Worm (Caenorhabditis elegans) whole organism, midembryonic: ENCODE measurements around the gene C25F9.14.

ENCODE experiments used
- T22C8.4 ChIP-seq: fragments of 200-800 bp; sonication (Bioruptor generic); IDR thresholded peaks from 2 replicates; pipeline ENCODE4 v1.3.6; 2022; ENCODE audit warnings: missing genetic modification characterization, missing compliant biosample characterization
- cog-1 ChIP-seq: sonication (generic microtip); optimal IDR thresholded peaks from 2 replicates; lab custom pipeline; 2016; ENCODE audit warnings: missing genetic modification characterization, missing compliant biosample characterization
- flt-1 ChIP-seq: fragments of 200-800 bp; sonication (Bioruptor generic); IDR thresholded peaks from 2 replicates; pipeline ENCODE4 v1.3.6; 2022; ENCODE audit warnings: missing genetic modification characterization, missing compliant biosample characterization
- klf-2 ChIP-seq: fragments of 200-800 bp; sonication (Bioruptor generic); conservative IDR thresholded peaks from 2 replicates; pipeline ENCODE4 v1.3.6; 2022; ENCODE audit warnings: missing genetic modification reagents, missing genetic modification characterization, missing compliant biosample characterization
- med-1 ChIP-seq: sonication (generic microtip); optimal IDR thresholded peaks from 2 replicates; lab custom pipeline; 2017; ENCODE audit warnings: missing genetic modification characterization, mild to moderate bottlenecking, missing compliant biosample characterization, antibody characterized with exemption, missing genetic modification reagents; ENCODE audit not compliant: insufficient read depth
- ref-1 ChIP-seq: fragments of 200-800 bp; sonication (Bioruptor generic); conservative IDR thresholded peaks from 2 replicates; pipeline ENCODE4 v1.3.6; 2022; ENCODE audit warnings: missing genetic modification reagents, missing genetic modification characterization, missing compliant biosample characterization
- tab-1 ChIP-seq: fragments of 200-800 bp; sonication (Bioruptor generic); IDR thresholded peaks from 2 replicates; pipeline ENCODE4 v1.3.6; 2022; ENCODE audit warnings: missing genetic modification characterization, missing compliant biosample characterization
- ztf-23 ChIP-seq: fragments of 200-800 bp; sonication (Bioruptor generic); IDR thresholded peaks from 2 replicates; pipeline ENCODE4 v1.3.6; 2022; ENCODE audit warnings: missing genetic modification reagents, missing genetic modification characterization, missing compliant biosample characterization
- ztf-29 ChIP-seq: fragments of 200-800 bp; sonication (Bioruptor generic); IDR thresholded peaks from 2 replicates; pipeline ENCODE4 v1.3.6; 2022; ENCODE audit warnings: missing genetic modification reagents, missing genetic modification characterization, missing compliant biosample characterization

Gene C25F9.14

DNA sequence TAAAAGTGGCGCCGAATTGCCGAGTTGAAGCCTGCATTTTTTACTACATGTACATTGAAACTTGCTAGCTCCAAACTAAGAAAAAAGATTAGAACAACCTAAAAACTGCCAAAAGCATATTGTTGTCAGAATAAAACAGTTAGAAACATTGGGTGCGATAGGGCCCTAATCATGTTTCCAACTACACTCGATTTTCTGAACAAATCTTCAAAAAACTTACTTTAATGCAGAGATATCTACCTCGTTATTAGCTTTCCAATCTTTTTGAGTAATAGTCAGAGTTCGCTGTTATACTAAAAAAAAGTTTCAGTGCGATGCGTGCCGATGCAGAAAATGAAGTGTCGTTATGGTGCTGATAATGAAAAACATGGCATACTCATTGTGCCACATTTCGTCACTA, 19.4 kb downstream of the C25F9.14 start, which contains the start of the genes Y43F8B.13 and Y43F8B.14:
Gene Y43F8B.13 (plus strand): TSS at position 301 of the 400 bp plus-strand sequence.
Gene Y43F8B.14 (minus strand): TSS at position 322 of the 400 bp plus-strand sequence.
- TF ChIP-seq flt-1 (GFP tag; lab: Robert Waterston, UW), result no peak
- TF ChIP-seq ref-1, result no peak
- TF ChIP-seq T22C8.4 (GFP tag; lab: Robert Waterston, UW), result no peak
- no peak for TF ChIP-seq ztf-29 (GFP tag; lab: Robert Waterston, UW)
- TF ChIP-seq tab-1 (GFP tag; lab: Robert Waterston, UW), result no peak
- TF ChIP-seq klf-2, result no peak
- no peak for TF ChIP-seq cog-1 (tag; lab: Kevin White, UChicago)
- no peak for TF ChIP-seq ztf-23 (GFP tag; lab: Robert Waterston, UW)
- TF ChIP-seq med-1 (GFP tag; lab: Kevin White, UChicago), result no peak

ce11 chrV:19457120-19457519, 20.8 kb downstream of the C25F9.14 start, which contains the start of gene Y43F8B.24:
Gene Y43F8B.24, plus strand, starts transcription at chrV:19457420.
- TF ChIP-seq ztf-29 (GFP tag; lab: Robert Waterston, UW) (no peak), cog-1 (tag; lab: Kevin White, UChicago) (no peak), ref-1 (no peak), klf-2 (no peak), med-1 (GFP tag; lab: Kevin White, UChicago) (no peak), flt-1 (GFP tag; lab: Robert Waterston, UW) (no peak), ztf-23 (GFP tag; lab: Robert Waterston, UW) (no peak), tab-1 (GFP tag; lab: Robert Waterston, UW) (no peak), T22C8.4 (GFP tag; lab: Robert Waterston, UW) (no peak)

ce11 chrV:19462020-19462419, 25.7 kb downstream of the C25F9.14 start, which contains the start of gene Y43F8B.15:
Gene Y43F8B.15, minus strand, starts transcription at chrV:19462120.
- no peak for TF ChIP-seq tab-1 (GFP tag; lab: Robert Waterston, UW)
- TF ChIP-seq cog-1 (tag; lab: Kevin White, UChicago), result no peak
- no peak for TF ChIP-seq ref-1
- TF ChIP-seq ztf-29 (GFP tag; lab: Robert Waterston, UW), result no peak
- no peak for TF ChIP-seq flt-1 (GFP tag; lab: Robert Waterston, UW)
- no peak for TF ChIP-seq T22C8.4 (GFP tag; lab: Robert Waterston, UW)
- no peak for TF ChIP-seq klf-2
- no peak for TF ChIP-seq med-1 (GFP tag; lab: Kevin White, UChicago)
- TF ChIP-seq ztf-23 (GFP tag; lab: Robert Waterston, UW), result no peak

DNA sequence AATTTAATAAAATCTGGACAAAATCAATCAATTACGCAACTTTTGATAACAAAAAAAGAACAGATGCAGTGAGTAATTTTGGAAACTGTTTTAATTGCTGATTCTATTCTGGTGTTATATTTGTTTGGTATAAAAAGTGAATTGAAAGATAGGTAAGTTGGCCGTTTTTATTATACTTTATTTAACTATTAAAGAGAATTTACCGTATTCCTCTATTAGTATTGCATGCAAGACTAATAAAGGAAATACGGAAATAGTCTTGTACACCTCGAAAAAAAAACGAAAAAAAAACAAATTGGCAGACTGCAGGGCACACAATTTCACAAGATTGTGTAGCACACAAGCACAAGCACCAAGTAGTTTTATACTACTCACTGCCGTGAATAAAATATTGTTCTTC, 26.3 kb downstream of the C25F9.14 start, which contains the start of gene Y43F8B.25:
Gene Y43F8B.25 (plus strand): TSS at position 301 of the 400 bp plus-strand sequence.
- TF ChIP-seq tab-1 (GFP tag; lab: Robert Waterston, UW) (no peak), T22C8.4 (GFP tag; lab: Robert Waterston, UW) (no peak), ztf-23 (GFP tag; lab: Robert Waterston, UW) (no peak), klf-2 (no peak), ztf-29 (GFP tag; lab: Robert Waterston, UW) (no peak)

- no peak for TF ChIP-seq med-1 (GFP tag; lab: Kevin White, UChicago)
- TF ChIP-seq ztf-29 (GFP tag; lab: Robert Waterston, UW), result no peak
- no peak for TF ChIP-seq ztf-23 (GFP tag; lab: Robert Waterston, UW)
- no peak for TF ChIP-seq tab-1 (GFP tag; lab: Robert Waterston, UW)
- TF ChIP-seq ref-1, result no peak
Measured at ce11 chrV:19467574-19467973, 31.3 kb downstream of the C25F9.14 start, which contains the start of gene Y43F8B.23. Gene Y43F8B.23, minus strand, starts transcription at chrV:19467648.

ce11 chrV:19468083-19468482, 31.8 kb downstream of the C25F9.14 start, which contains the start of gene Y43F8B.12:
Gene Y43F8B.12, plus strand, starts transcription at chrV:19468383.
- TF ChIP-seq cog-1 (tag; lab: Kevin White, UChicago) (no peak), flt-1 (GFP tag; lab: Robert Waterston, UW) (no peak), ref-1 (no peak), ztf-23 (GFP tag; lab: Robert Waterston, UW) (no peak), klf-2 (no peak), T22C8.4 (GFP tag; lab: Robert Waterston, UW) (no peak), ztf-29 (GFP tag; lab: Robert Waterston, UW) (no peak), med-1 (GFP tag; lab: Kevin White, UChicago) (no peak), tab-1 (GFP tag; lab: Robert Waterston, UW) (no peak)

DNA sequence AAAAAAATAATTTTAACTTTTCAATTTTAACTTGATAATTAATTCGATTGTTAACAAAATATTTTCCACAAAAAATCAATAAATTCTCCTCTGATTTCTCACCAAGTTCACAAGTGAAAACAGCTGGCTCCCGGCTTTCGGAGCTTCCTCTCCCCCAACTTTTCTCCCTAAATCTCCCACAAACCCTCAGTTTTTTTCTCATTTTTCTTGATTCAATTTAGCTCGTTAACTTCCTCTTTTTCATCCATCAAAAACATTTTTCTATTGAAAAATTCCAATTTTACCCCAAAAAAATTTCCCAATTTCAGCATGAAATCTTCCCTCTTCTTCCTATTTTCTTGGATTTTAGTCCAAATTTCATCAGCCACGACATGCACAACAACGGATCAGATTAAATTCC, 34.1 kb downstream of the C25F9.14 start, which contains the start of gene Y43F8B.11:
Gene Y43F8B.11 (plus strand): TSS at position 301 of the 400 bp plus-strand sequence.
- TF ChIP-seq ztf-23 (GFP tag; lab: Robert Waterston, UW), result no peak
- TF ChIP-seq ztf-29 (GFP tag; lab: Robert Waterston, UW), result no peak

DNA sequence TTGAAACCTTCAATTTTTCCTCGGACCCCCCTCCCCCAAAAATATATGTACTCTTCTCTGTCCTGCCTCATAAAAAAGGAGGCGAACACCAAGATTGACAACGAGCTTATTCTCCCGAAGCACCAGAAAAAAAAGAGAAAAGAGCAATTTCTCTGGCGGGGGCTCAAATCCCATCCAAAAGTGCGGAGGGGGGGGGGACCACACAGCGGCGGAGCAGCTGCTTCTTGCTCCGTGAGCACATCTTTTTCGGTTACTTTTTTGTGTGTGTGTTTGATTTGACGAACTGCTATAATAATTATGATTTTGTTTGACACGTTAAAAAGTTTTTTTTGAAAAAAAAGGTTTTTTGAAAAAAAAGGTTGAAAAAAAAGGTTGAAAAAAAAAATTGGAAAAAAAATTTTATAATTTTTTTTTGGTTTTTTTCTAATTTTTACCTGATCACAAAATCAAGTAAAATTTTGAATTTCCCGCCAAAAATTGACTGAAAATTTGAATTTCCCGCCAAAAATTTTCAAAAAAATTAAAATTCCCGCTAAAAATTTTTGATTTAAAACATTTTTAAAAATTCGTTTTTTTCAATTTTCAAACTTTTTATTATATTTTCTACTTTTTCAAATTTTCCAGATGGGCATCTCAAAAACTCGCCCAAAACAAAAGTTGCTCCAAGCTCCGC, 37.7 kb downstream of the C25F9.14 start, which contains the start of gene Y43F8B.10:
Gene Y43F8B.10 (plus strand): TSS at position 623 of the 673 bp plus-strand sequence.
- TF ChIP-seq klf-2, result no peak
- TF ChIP-seq tab-1 (GFP tag; lab: Robert Waterston, UW), result no peak
- TF ChIP-seq T22C8.4 (GFP tag; lab: Robert Waterston, UW), result no peak
- TF ChIP-seq ref-1, result no peak
- no peak for TF ChIP-seq flt-1 (GFP tag; lab: Robert Waterston, UW)
- no peak for TF ChIP-seq med-1 (GFP tag; lab: Kevin White, UChicago)
- TF ChIP-seq ztf-23 (GFP tag; lab: Robert Waterston, UW), result no peak
- TF ChIP-seq cog-1 (tag; lab: Kevin White, UChicago), result no peak
- no peak for TF ChIP-seq ztf-29 (GFP tag; lab: Robert Waterston, UW)

- TF ChIP-seq T22C8.4 (GFP tag; lab: Robert Waterston, UW), result no peak
- TF ChIP-seq ztf-29 (GFP tag; lab: Robert Waterston, UW), result no peak
- no peak for TF ChIP-seq med-1 (GFP tag; lab: Kevin White, UChicago)
- no peak for TF ChIP-seq tab-1 (GFP tag; lab: Robert Waterston, UW)
- TF ChIP-seq cog-1 (tag; lab: Kevin White, UChicago), result no peak
- no peak for TF ChIP-seq ref-1
- TF ChIP-seq flt-1 (GFP tag; lab: Robert Waterston, UW), result no peak
- no peak for TF ChIP-seq klf-2
- no peak for TF ChIP-seq ztf-23 (GFP tag; lab: Robert Waterston, UW)
Measured at ce11 chrV:19477302-19477701, 41.0 kb downstream of the C25F9.14 start.
